Worm (Caenorhabditis elegans) whole organism, L4 larva: Measurements from ENCODE around the gene acs-19.
A peak's percentile ranks its signal among the peaks of the same experiment; 100 is the strongest.

Source experiments
- D1046.2 ChIP-seq: fragments of 200-800 bp; sonication (Bioruptor generic); IDR thresholded peaks from 2 replicates; pipeline ENCODE4 v1.3.6; 2022; ENCODE audit warnings: missing genetic modification characterization, missing compliant biosample characterization
- F44E2.7 ChIP-seq: fragments of 200-800 bp; sonication (Bioruptor generic); IDR thresholded peaks from 2 replicates; pipeline ENCODE4 v2.1.2; 2022; ENCODE audit warnings: missing genetic modification characterization, missing compliant biosample characterization
- F49E8.2 ChIP-seq: sonication (generic microtip); optimal IDR thresholded peaks from 2 replicates; lab custom pipeline; 2016; ENCODE audit warnings: missing compliant biosample characterization, mild to moderate bottlenecking, missing genetic modification characterization, borderline replicate concordance
- arid-1 ChIP-seq: fragments of 200-800 bp; sonication (Bioruptor generic); conservative IDR thresholded peaks from 2 replicates; pipeline ENCODE4 v1.3.6; 2022; ENCODE audit warnings: missing genetic modification reagents, missing genetic modification characterization, missing compliant biosample characterization
- attf-4 ChIP-seq: sonication (generic microtip); optimal IDR thresholded peaks from 3 replicates; lab custom pipeline; 2017; ENCODE audit warnings: missing biosample characterization, missing genetic modification characterization
- ceh-28 ChIP-seq: fragments of 150-350 bp; optimal IDR thresholded peaks from 2 replicates; lab custom pipeline; 2014; ENCODE audit warnings: missing biosample characterization, missing genetic modification reagents, missing genetic modification characterization
- ceh-82 ChIP-seq: sonication (generic microtip); optimal IDR thresholded peaks from 2 replicates; lab custom pipeline; 2017; ENCODE audit warnings: missing biosample characterization, missing genetic modification characterization
- ces-1 ChIP-seq: fragments of 150-350 bp; sonication (generic microtip); optimal IDR thresholded peaks from 4 replicates; lab custom pipeline; 2014; ENCODE audit warnings: missing biosample characterization, missing genetic modification reagents, missing genetic modification characterization
- daf-16 ChIP-seq, 3 experiments: sonication (generic microtip); optimal IDR thresholded peaks; 2 replicates each; lab custom pipeline; 2016 to 2017; ENCODE audit warnings: missing genetic modification characterization in 3 of 3, missing genetic modification reagents in 3 of 3, mild to moderate bottlenecking in 2 of 3, missing compliant biosample characterization in 2 of 3, missing biosample characterization in 1 of 3, moderate library complexity in 1 of 3
- daf-8 ChIP-seq: fragments of 200-800 bp; sonication (Bioruptor generic); IDR thresholded peaks from 2 replicates; pipeline ENCODE4 v1.3.6; 2022; ENCODE audit warnings: missing genetic modification characterization, missing compliant biosample characterization
- dmd-6 ChIP-seq: fragments of 200-800 bp; sonication (Bioruptor generic); IDR thresholded peaks from 2 replicates; pipeline ENCODE4 v1.3.6; 2022; ENCODE audit warnings: missing genetic modification reagents, missing genetic modification characterization, missing compliant biosample characterization
- dve-1 ChIP-seq: sonication (generic microtip); optimal IDR thresholded peaks from 2 replicates; lab custom pipeline; 2017; ENCODE audit warnings: antibody characterized with exemption, mild to moderate bottlenecking, missing genetic modification characterization, missing compliant biosample characterization; ENCODE audit not compliant: insufficient read depth
- fkh-10 ChIP-seq: fragments of 150-350 bp; optimal IDR thresholded peaks from 2 replicates; lab custom pipeline; 2014; ENCODE audit warnings: missing biosample characterization, missing genetic modification reagents, missing genetic modification characterization
- gei-8 ChIP-seq: fragments of 200-800 bp; sonication (Bioruptor generic); optimal IDR thresholded peaks from 2 replicates; lab custom pipeline; 2018; ENCODE audit warnings: mild to moderate bottlenecking, missing genetic modification characterization, missing compliant biosample characterization
- hif-1 ChIP-seq, 2 experiments: sonication (generic microtip); optimal IDR thresholded peaks; 2 replicates each; lab custom pipeline; 2016 to 2017; ENCODE audit warnings: missing compliant biosample characterization in 2 of 2, missing genetic modification characterization in 2 of 2, missing genetic modification reagents in 2 of 2, missing genotype in 2 of 2, mild to moderate bottlenecking in 1 of 2
- hlh-11 ChIP-seq: fragments of 200-800 bp; sonication (Bioruptor generic); optimal IDR thresholded peaks from 2 replicates; lab custom pipeline; 2018; ENCODE audit warnings: mild to moderate bottlenecking, missing genetic modification characterization, missing compliant biosample characterization
- hlh-30 ChIP-seq: sonication (generic microtip); optimal IDR thresholded peaks from 2 replicates; lab custom pipeline; 2017; ENCODE audit warnings: antibody characterized with exemption, mild to moderate bottlenecking, missing genetic modification characterization, missing compliant biosample characterization; ENCODE audit not compliant: insufficient read depth
- jun-1 ChIP-seq: fragments of 150-350 bp; optimal IDR thresholded peaks from 2 replicates; lab custom pipeline; 2014; ENCODE audit warnings: missing biosample characterization, missing genetic modification reagents, missing genetic modification characterization
- lim-7 ChIP-seq: fragments of 200-800 bp; sonication (Bioruptor generic); IDR thresholded peaks from 2 replicates; pipeline ENCODE4 v1.3.6; 2022; ENCODE audit warnings: missing genetic modification characterization, missing compliant biosample characterization
- lin-13 ChIP-seq: fragments of 150-350 bp; optimal IDR thresholded peaks from 2 replicates; lab custom pipeline; 2014; ENCODE audit warnings: missing biosample characterization, missing genetic modification reagents, missing genetic modification characterization
- lin-39 ChIP-seq: fragments of 150-350 bp; optimal IDR thresholded peaks from 2 replicates; lab custom pipeline; 2014; ENCODE audit warnings: missing biosample characterization, missing genetic modification reagents, missing genetic modification characterization
- lsy-2 ChIP-seq, 2 experiments: fragments of 150-350 bp in 1 of 2; sonication (generic microtip) in 1 of 2; optimal IDR thresholded peaks; 2 replicates each; lab custom pipeline; 2014 to 2017; ENCODE audit warnings: missing biosample characterization in 2 of 2, missing genetic modification characterization in 2 of 2
- mdl-1 ChIP-seq, 2 experiments: fragments of 150-350 bp in 1 of 2; sonication (generic microtip) in 1 of 2; optimal IDR thresholded peaks; 2 replicates each; lab custom pipeline; 2014 to 2017; ENCODE audit warnings: missing biosample characterization in 2 of 2, missing genetic modification characterization in 2 of 2
- mxl-3 ChIP-seq: fragments of 200-800 bp; sonication (Bioruptor generic); optimal IDR thresholded peaks from 2 replicates; lab custom pipeline; 2018; ENCODE audit warnings: mild to moderate bottlenecking, missing genetic modification characterization, missing compliant biosample characterization
- nhr-102 ChIP-seq: sonication (generic microtip); optimal IDR thresholded peaks from 2 replicates; lab custom pipeline; 2016; ENCODE audit warnings: mild to moderate bottlenecking, missing genetic modification characterization, moderate library complexity, missing compliant biosample characterization
- nhr-11 ChIP-seq: fragments of 150-350 bp; optimal IDR thresholded peaks from 2 replicates; lab custom pipeline; 2014; ENCODE audit warnings: missing biosample characterization, missing genetic modification characterization
- nhr-237 ChIP-seq: sonication (generic microtip); optimal IDR thresholded peaks from 2 replicates; lab custom pipeline; 2017; ENCODE audit warnings: missing biosample characterization, missing genetic modification characterization
- nhr-28 ChIP-seq: fragments of 150-350 bp; optimal IDR thresholded peaks from 2 replicates; lab custom pipeline; 2014; ENCODE audit warnings: missing biosample characterization, missing genetic modification characterization
- nhr-41 ChIP-seq: fragments of 200-800 bp; sonication (Bioruptor generic); IDR thresholded peaks from 2 replicates; pipeline ENCODE4 v1.3.6; 2022; ENCODE audit warnings: missing genetic modification reagents, missing genetic modification characterization, missing compliant biosample characterization
- nhr-42 ChIP-seq: fragments of 200-800 bp; sonication (Bioruptor generic); IDR thresholded peaks from 2 replicates; pipeline ENCODE4 v1.3.6; 2022; ENCODE audit warnings: missing genetic modification characterization, missing compliant biosample characterization
- nhr-76 ChIP-seq: fragments of 150-350 bp; optimal IDR thresholded peaks from 2 replicates; lab custom pipeline; 2014; ENCODE audit warnings: missing biosample characterization, missing genetic modification characterization
- pha-4 ChIP-seq, 2 experiments: fragments of 150-350 bp in 1 of 2; fragments of 200-800 bp in 1 of 2; sonication (Bioruptor generic) in 1 of 2; IDR thresholded peaks in 1 of 2; optimal IDR thresholded peaks in 1 of 2; 2 replicates each; pipeline versions ENCODE4 v1.3.6 to Lab custom; 2014 to 2022; ENCODE audit warnings: missing genetic modification characterization in 2 of 2, missing genetic modification reagents in 2 of 2, missing biosample characterization in 1 of 2, missing compliant biosample characterization in 1 of 2
- php-3 ChIP-seq: fragments of 200-800 bp; sonication (Bioruptor generic); IDR thresholded peaks from 2 replicates; pipeline ENCODE4 v1.3.6; 2022; ENCODE audit warnings: missing genetic modification reagents, missing genetic modification characterization, missing compliant biosample characterization
- skn-1 ChIP-seq: fragments of 150-350 bp; optimal IDR thresholded peaks from 2 replicates; lab custom pipeline; 2014; ENCODE audit warnings: missing biosample characterization, missing genetic modification characterization
- snpc-1.2 ChIP-seq: fragments of 200-800 bp; sonication (Bioruptor generic); IDR thresholded peaks from 2 replicates; pipeline ENCODE4 v1.3.6; 2022; ENCODE audit warnings: missing genetic modification reagents, missing genetic modification characterization, missing compliant biosample characterization
- unc-130 ChIP-seq: sonication (generic microtip); optimal IDR thresholded peaks from 2 replicates; lab custom pipeline; 2016; ENCODE audit warnings: missing genetic modification reagents, missing genetic modification characterization, missing compliant biosample characterization
- unc-62 ChIP-seq, 3 experiments: fragments of 150-350 bp in 1 of 3; sonication (generic microtip); optimal IDR thresholded peaks in 2 of 3; peaks in 1 of 3; 1 replicate in 1 of 3; 2 replicates in 2 of 3; lab custom pipeline; 2014 to 2017; ENCODE audit warnings: missing biosample characterization in 3 of 3, missing genetic modification characterization in 3 of 3, missing genetic modification reagents in 3 of 3, missing genotype in 1 of 3
- zag-1 ChIP-seq: fragments of 150-350 bp; optimal IDR thresholded peaks from 2 replicates; lab custom pipeline; 2014; ENCODE audit warnings: missing biosample characterization, missing genetic modification characterization
- zfp-2 ChIP-seq: sonication (generic microtip); optimal IDR thresholded peaks from 2 replicates; lab custom pipeline; 2016; ENCODE audit warnings: mild to moderate bottlenecking, missing genetic modification characterization, missing compliant biosample characterization
- zfp-3 ChIP-seq: fragments of 200-800 bp; sonication (Bioruptor generic); conservative IDR thresholded peaks from 2 replicates; pipeline ENCODE4 v1.3.6; 2022; ENCODE audit warnings: missing genetic modification reagents, missing genetic modification characterization, missing compliant biosample characterization
- zip-2 ChIP-seq: fragments of 150-350 bp; optimal IDR thresholded peaks from 2 replicates; lab custom pipeline; 2014; ENCODE audit warnings: missing biosample characterization, missing genetic modification characterization

Gene acs-19

DNA sequence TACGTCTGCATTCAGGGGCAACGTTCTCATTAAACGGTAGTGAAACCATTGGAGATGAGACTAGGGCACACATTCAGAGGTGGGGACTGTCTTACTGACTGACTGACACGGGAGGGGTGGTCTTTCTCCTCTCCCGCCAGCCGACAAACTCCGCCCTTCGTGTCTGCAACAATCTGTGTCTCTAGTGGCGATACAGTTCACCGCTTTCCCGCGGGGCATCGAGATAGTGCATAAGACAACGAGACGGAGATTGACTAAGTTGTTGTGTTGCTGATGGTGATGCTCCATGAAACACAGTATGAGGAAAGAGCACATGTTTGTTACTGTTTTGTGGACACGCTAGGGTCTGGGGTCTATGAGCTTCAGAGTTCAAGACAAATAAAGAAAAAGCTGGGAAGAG, 9.1 kb downstream of the acs-19 start (continued):
- TF ChIP-seq hlh-30 = peak; percentile 65
- TF ChIP-seq dmd-6 = peak; percentile 65
- TF ChIP-seq D1046.2 (GFP tag; lab: Robert Waterston, UW) = no peak
- peak in 1 of 2 experiments; percentile 61 for TF ChIP-seq hif-1 (tag; optimal IDR thresholded peaks at IDR 0.05; lab: Kevin White, UChicago)
- peak; percentile 26; the same call in 1 of the 2 replicates for TF ChIP-seq pha-4 (GFP tag; IDR thresholded peaks at IDR 0.05; lab: Robert Waterston, UW)
- no peak for TF ChIP-seq pha-4 (tag; optimal IDR thresholded peaks at IDR 0.05; lab: Kevin White, UChicago)
- TF ChIP-seq nhr-11 = no peak
- TF ChIP-seq lin-39 (tag; lab: Kevin White, UChicago) = no peak
- no peak for TF ChIP-seq zag-1 (tag; lab: Kevin White, UChicago)
- TF ChIP-seq attf-4 (tag; lab: Kevin White, UChicago) = no peak
- TF ChIP-seq F44E2.7 = no peak
- TF ChIP-seq lsy-2 (tag; optimal IDR thresholded peaks at IDR 0.05; lab: Kevin White, UChicago) = peak; percentile 6 to 44
- no peak for TF ChIP-seq arid-1 (GFP tag; lab: Robert Waterston, UW)
- TF ChIP-seq fkh-10 (GFP tag; lab: Kevin White, UChicago) = no peak
- no peak for TF ChIP-seq nhr-42 (GFP tag; lab: Robert Waterston, UW)

DNA sequence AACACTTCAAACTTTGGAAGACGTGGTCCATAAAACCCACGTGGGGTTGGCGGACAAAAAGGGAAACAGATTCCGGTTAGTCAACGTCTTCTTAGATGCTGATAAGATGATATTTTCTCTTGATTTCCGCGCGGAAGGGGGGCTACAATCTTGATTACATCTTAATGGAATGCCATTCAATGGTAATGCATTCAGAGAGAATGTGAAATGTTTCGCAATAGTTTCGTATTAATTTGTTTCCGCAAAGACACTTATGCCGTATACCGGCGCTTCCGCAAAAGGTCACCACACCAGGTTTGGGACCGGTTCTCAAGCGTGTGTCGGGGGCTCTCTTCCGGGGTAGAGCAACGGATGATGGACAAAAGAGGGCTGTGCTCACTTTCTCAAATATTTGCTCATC, 10.2 kb downstream of the acs-19 start:
- TF ChIP-seq mdl-1 (tag; optimal IDR thresholded peaks at IDR 0.05; lab: Kevin White, UChicago) (peak in 1 of 2 experiments; percentile 11), mxl-3 (GFP tag; lab: Kevin White, UChicago) (peak; percentile 38), ceh-28 (no peak), nhr-237 (tag; lab: Kevin White, UChicago) (no peak), zip-2 (tag; lab: Kevin White, UChicago) (peak; percentile 31), unc-62 (GFP tag; optimal IDR thresholded peaks at IDR 0.05 in 1 of 2; lab: Kevin White, UChicago) (peak in 1 of 2 experiments; percentile 41), unc-62 (tag; optimal IDR thresholded peaks at IDR 0.05; lab: Kevin White, UChicago) (no peak)

DNA sequence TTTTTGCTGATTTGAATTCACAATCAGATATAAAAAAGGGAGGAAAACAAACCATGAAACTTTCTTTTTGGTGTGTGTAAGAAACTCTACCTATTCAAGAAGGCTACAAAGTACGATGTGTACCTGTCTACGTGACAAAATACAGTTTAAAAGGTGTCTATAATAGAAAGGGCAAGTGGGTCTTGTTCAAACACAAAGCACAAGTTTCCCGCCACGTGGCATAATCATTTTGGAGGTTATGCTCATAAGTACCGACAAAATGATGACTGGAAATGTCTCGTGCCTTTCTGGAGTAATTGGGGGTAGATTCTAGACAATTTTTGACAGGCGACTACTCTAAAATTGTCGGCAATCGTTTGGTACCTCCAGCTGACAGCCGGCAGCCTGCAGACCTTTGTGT, 10.6 kb downstream of the acs-19 start:
- TF ChIP-seq ceh-82 (tag; lab: Kevin White, UChicago) = no peak
- TF ChIP-seq hlh-30 = peak; percentile 30
- TF ChIP-seq F44E2.7 = no peak
- no peak for TF ChIP-seq zag-1 (tag; lab: Kevin White, UChicago)
- no peak for TF ChIP-seq unc-130 (GFP tag; lab: Kevin White, UChicago)
- TF ChIP-seq dmd-6 = peak; percentile 74
- TF ChIP-seq nhr-76 (tag; lab: Kevin White, UChicago) = no peak
- no peak for TF ChIP-seq lim-7 (GFP tag; lab: Robert Waterston, UW)
- TF ChIP-seq mdl-1 (tag; optimal IDR thresholded peaks at IDR 0.05; lab: Kevin White, UChicago) = no peak
- peak in 1 of 2 experiments; percentile 93 for TF ChIP-seq hif-1 (tag; optimal IDR thresholded peaks at IDR 0.05; lab: Kevin White, UChicago)
- TF ChIP-seq ces-1 (GFP tag; lab: Kevin White, UChicago) = no peak
- no peak for TF ChIP-seq daf-16 (GFP tag; optimal IDR thresholded peaks at IDR 0.05; lab: Kevin White, UChicago)
- peak; percentile 17 for TF ChIP-seq daf-16 (tag; optimal IDR thresholded peaks at IDR 0.05; lab: Kevin White, UChicago)
- TF ChIP-seq F49E8.2 (tag; lab: Kevin White, UChicago) = no peak
- TF ChIP-seq attf-4 (tag; lab: Kevin White, UChicago) = no peak
- TF ChIP-seq snpc-1.2 (GFP tag; lab: Robert Waterston, UW) = no peak
- no peak for TF ChIP-seq php-3 (GFP tag; lab: Robert Waterston, UW)
- 0 out of 2 replicates have a peak, but pooled peaks have one; percentile 14 for TF ChIP-seq zfp-3 (GFP tag; lab: Robert Waterston, UW)
- TF ChIP-seq daf-8 (GFP tag; lab: Robert Waterston, UW) = no peak
- peak; percentile 47 for TF ChIP-seq dve-1
- TF ChIP-seq skn-1 (tag; lab: Kevin White, UChicago) = no peak
- no peak for TF ChIP-seq nhr-102
- no peak for TF ChIP-seq jun-1
- no peak for TF ChIP-seq nhr-41 (GFP tag; lab: Robert Waterston, UW)
- no peak for TF ChIP-seq pha-4 (GFP tag; IDR thresholded peaks at IDR 0.05; lab: Robert Waterston, UW)
- TF ChIP-seq pha-4 (tag; optimal IDR thresholded peaks at IDR 0.05; lab: Kevin White, UChicago) = no peak
- TF ChIP-seq gei-8 (GFP tag; lab: Kevin White, UChicago) = no peak
- TF ChIP-seq hlh-11 (tag; lab: Kevin White, UChicago) = peak; percentile 35
- no peak for TF ChIP-seq zfp-2 (tag; lab: Kevin White, UChicago)
- peak; percentile 67 for TF ChIP-seq nhr-28
- no peak for TF ChIP-seq lin-13
